Worm (Caenorhabditis elegans): Measurements from ENCODE around the gene rfth-1.

rfth-1 gene

DNA sequence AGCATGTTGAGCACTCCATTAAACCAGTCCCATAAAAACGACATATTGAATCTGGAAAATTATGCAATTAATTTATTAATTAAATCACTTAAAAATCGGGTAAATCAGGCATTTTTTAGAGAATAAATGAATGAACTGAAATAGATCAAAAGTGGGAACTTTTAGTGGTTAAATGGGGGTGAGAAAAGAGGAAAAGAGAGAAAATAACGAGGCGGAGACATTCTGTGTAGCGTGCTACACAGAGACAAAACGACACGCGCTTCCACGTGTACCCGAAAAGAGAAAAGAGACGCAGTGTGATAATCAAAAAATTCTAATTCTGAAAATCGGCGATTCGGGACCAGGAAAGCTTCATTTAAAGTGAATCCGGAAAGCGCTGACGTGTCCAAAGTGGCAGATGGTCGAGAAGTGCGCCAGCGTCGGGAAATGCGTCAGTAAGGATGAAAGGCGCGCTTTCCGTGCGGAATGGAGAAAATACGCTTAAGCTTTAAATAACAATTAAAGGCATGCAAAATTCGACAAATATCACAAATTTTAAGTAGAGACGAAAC is 2.2 kb upstream of the rfth-1 start, which contains the start of gene sar-1 (continued):
- TF ChIP-seq aly-2 (tag; optimal IDR thresholded peaks at IDR 0.05) (peak; percentile 62), grh-1 (GFP tag; IDR thresholded peaks at IDR 0.05) (peak; percentile 79), pax-3 (tag; optimal IDR thresholded peaks at IDR 0.05) (peak; percentile 72), nhr-77 (tag; optimal IDR thresholded peaks at IDR 0.05) (peak; percentile 64), nhr-28 (tag; optimal IDR thresholded peaks at IDR 0.05) (no peak), zip-4 (GFP tag; optimal IDR thresholded peaks at IDR 0.05) (peak; percentile 59), vab-15 (tag; optimal IDR thresholded peaks at IDR 0.05) (no peak), swsn-7 (tag; optimal IDR thresholded peaks at IDR 0.05) (peak; percentile 90), mef-2 (tag; optimal IDR thresholded peaks at IDR 0.05) (no peak), nhr-47 (tag; optimal IDR thresholded peaks at IDR 0.05) (peak; percentile 94), nhr-11 (tag; optimal IDR thresholded peaks at IDR 0.05) (peak; percentile 44), lin-39 (tag; optimal IDR thresholded peaks at IDR 0.05) (peak; percentile 74), fkh-10 (GFP tag; optimal IDR thresholded peaks at IDR 0.05) (peak; percentile 54), ceh-8 (GFP tag; optimal IDR thresholded peaks at IDR 0.05) (peak; percentile 80), elt-2 (tag; optimal IDR thresholded peaks at IDR 0.05) (peak; percentile 29), lin-35 (GFP tag; optimal IDR thresholded peaks at IDR 0.05) (peak; percentile 82 to 87), nhr-237 (tag; optimal IDR thresholded peaks at IDR 0.05) (peak; percentile 41), sup-37 (GFP tag; optimal IDR thresholded peaks at IDR 0.05) (peak; percentile 69), nhr-85 (tag) (peak; percentile 85), efl-3 (GFP tag; optimal IDR thresholded peaks at IDR 0.05) (peak; percentile 18), efl-1 (optimal IDR thresholded peaks at IDR 0.05) (peak; percentile 80 to 85), efl-1 (GFP tag; optimal IDR thresholded peaks at IDR 0.05 in 1 of 2) (peak; percentile 76 to 98), ceh-82 (tag; optimal IDR thresholded peaks at IDR 0.05) (peak; percentile 73 to 80 (median 80)), egl-27 (tag; optimal IDR thresholded peaks at IDR 0.05) (no peak), nhr-90 (tag; optimal IDR thresholded peaks at IDR 0.05; ENCODE audit: poor library complexity) (peak; percentile 77), C16A3.4 (tag; optimal IDR thresholded peaks at IDR 0.05) (peak; percentile 73)

DNA sequence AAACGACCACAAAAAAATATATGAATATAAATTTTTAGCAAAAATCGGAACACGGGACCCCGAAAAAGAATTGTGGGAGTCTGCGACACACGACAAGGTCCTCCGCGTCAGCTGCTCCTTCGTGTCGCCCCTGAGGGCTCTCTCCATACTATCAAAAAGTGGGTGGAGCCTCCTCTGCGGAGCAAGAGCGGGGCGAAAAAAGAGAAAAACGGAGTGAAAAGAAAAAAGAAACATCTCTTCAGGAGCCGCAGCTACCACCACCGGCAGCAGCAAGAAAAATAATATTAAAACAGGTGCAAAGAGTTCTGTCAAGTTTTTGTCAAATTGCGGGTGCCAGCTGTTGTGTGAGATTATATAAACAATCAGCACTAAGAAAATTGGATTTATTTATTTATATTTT is 4.5 kb downstream of the rfth-1 start, which contains the start of gene gbb-2:
TSS of gene gbb-2 (minus strand) at position 112 of the 400 bp plus-strand sequence.
- TF ChIP-seq nhr-84 (tag; optimal IDR thresholded peaks at IDR 0.05) (no peak), lin-39 (tag; optimal IDR thresholded peaks at IDR 0.05) (no peak), snu-23 (GFP tag; optimal IDR thresholded peaks at IDR 0.05) (peak; percentile 14), lin-14 (GFP tag; optimal IDR thresholded peaks at IDR 0.05) (peak; percentile 79), efl-1 (optimal IDR thresholded peaks at IDR 0.05) (peak in 1 of 2 experiments; percentile 5), efl-1 (GFP tag; optimal IDR thresholded peaks at IDR 0.05 in 1 of 2) (no peak), rnt-1 (tag; optimal IDR thresholded peaks at IDR 0.05) (peak; percentile 54), nhr-71 (tag; optimal IDR thresholded peaks at IDR 0.05) (peak; percentile 67), nhr-19 (GFP tag; conservative IDR thresholded peaks at IDR 0.05) (peak; percentile 40), mep-1 (tag; optimal IDR thresholded peaks at IDR 0.05) (peak; percentile 6), ztf-4 (tag; optimal IDR thresholded peaks at IDR 0.05) (no peak), lsy-2 (tag; optimal IDR thresholded peaks at IDR 0.05) (peak in 1 of 2 experiments; percentile 17), zag-1 (tag; optimal IDR thresholded peaks at IDR 0.05) (no peak)

DNA sequence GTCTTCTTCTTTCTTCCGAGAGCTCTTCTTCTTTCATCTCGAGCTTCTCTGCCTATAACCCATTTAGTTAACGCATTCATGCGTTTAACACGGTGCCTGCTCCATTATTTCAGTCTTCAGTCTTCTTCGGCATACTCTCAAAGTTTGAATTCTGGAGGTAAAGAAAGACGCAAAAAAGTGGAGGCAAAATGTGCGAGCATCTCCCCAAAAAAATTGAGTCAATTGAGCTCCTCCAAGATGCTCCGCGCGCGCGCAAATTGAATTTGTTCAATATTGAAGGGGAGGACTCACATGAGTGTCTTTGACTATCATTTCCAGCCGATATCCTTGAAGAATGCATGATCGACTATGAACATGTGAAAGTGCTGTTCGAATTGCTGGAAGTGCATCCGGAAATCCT is 6.0 kb downstream of the rfth-1 start:
- TF ChIP-seq nhr-71 (tag; optimal IDR thresholded peaks at IDR 0.05) (peak; percentile 7), ces-1 (GFP tag; optimal IDR thresholded peaks at IDR 0.05) (peak; percentile 2), ceh-82 (tag; optimal IDR thresholded peaks at IDR 0.05) (no peak), tbx-2 (tag; optimal IDR thresholded peaks at IDR 0.05) (no peak), C34B4.2 (tag; optimal IDR thresholded peaks at IDR 0.05) (no peak), tlp-1 (tag; optimal IDR thresholded peaks at IDR 0.05) (no peak), fkh-10 (GFP tag; optimal IDR thresholded peaks at IDR 0.05) (peak; percentile 3), lin-35 (GFP tag; optimal IDR thresholded peaks at IDR 0.05) (no peak), nhr-85 (tag) (peak; percentile 23), skn-1 (tag; optimal IDR thresholded peaks at IDR 0.05) (no peak), unc-30 (tag; optimal IDR thresholded peaks at IDR 0.05) (no peak), lin-14 (GFP tag; optimal IDR thresholded peaks at IDR 0.05) (peak; percentile 71), unc-98 (GFP tag; IDR thresholded peaks at IDR 0.05) (no peak), jun-1 (tag; optimal IDR thresholded peaks at IDR 0.05) (no peak)

Measured in whole organism, L1 larva.